Worm (Caenorhabditis elegans) whole organism, L1 larva: ENCODE results near the gene dao-6.

Experiments
- C16A3.4 ChIP-seq: fragments of 150-350 bp; optimal IDR thresholded peaks from 2 replicates; lab custom pipeline; 2014; ENCODE audit warnings: missing biosample characterization, missing genetic modification characterization
- alr-1 ChIP-seq: fragments of 200-800 bp; sonication (Bioruptor generic); optimal IDR thresholded peaks from 2 replicates; lab custom pipeline; 2018; ENCODE audit warnings: borderline replicate concordance, mild to moderate bottlenecking, missing genetic modification characterization, missing compliant biosample characterization
- aly-2 ChIP-seq: fragments of 150-350 bp; optimal IDR thresholded peaks from 2 replicates; lab custom pipeline; 2014; ENCODE audit warnings: missing biosample characterization, missing genetic modification characterization
- ama-1 ChIP-seq: fragments of 150-350 bp; optimal IDR thresholded peaks from 2 replicates; lab custom pipeline; 2014
- ceh-63 ChIP-seq: fragments of 200-800 bp; sonication (Bioruptor generic); optimal IDR thresholded peaks from 2 replicates; lab custom pipeline; 2018; ENCODE audit warnings: mild to moderate bottlenecking, missing genetic modification characterization, missing compliant biosample characterization
- efl-1 ChIP-seq, 4 experiments: fragments of 150-350 bp; optimal IDR thresholded peaks in 3 of 4; peaks in 1 of 4; 1 replicate in 1 of 4; 2 replicates in 3 of 4; lab custom pipeline; 2014; ENCODE audit warnings: missing biosample characterization in 2 of 4, missing genetic modification characterization in 2 of 4, missing genetic modification reagents in 2 of 4
- elt-2 ChIP-seq: sonication (generic microtip); optimal IDR thresholded peaks from 2 replicates; lab custom pipeline; 2016; ENCODE audit warnings: missing genetic modification characterization, mild to moderate bottlenecking, inconsistent platforms, missing compliant biosample characterization, missing genetic modification reagents
- elt-3 ChIP-seq, 6 experiments: fragments of 150-350 bp in 1 of 6; sonication (generic microtip); optimal IDR thresholded peaks; 2 replicates each; lab custom pipeline; 2017 to 2018; ENCODE audit warnings: missing biosample characterization in 6 of 6, missing genetic modification characterization in 6 of 6, inconsistent platforms in 1 of 6
- fos-1 ChIP-seq: fragments of 150-350 bp; optimal IDR thresholded peaks from 2 replicates; lab custom pipeline; 2014; ENCODE audit warnings: missing biosample characterization, missing genetic modification characterization
- hlh-17 ChIP-seq: fragments of 200-800 bp; sonication (Bioruptor generic); optimal IDR thresholded peaks from 2 replicates; lab custom pipeline; 2018; ENCODE audit warnings: missing genetic modification characterization, mild to moderate bottlenecking, missing compliant biosample characterization, moderate library complexity, borderline replicate concordance
- hlh-4 ChIP-seq: sonication (generic microtip); optimal IDR thresholded peaks from 2 replicates; lab custom pipeline; 2016; ENCODE audit warnings: mild to moderate bottlenecking, missing genetic modification characterization, missing compliant biosample characterization
- hpl-2 ChIP-seq: fragments of 150-350 bp; optimal IDR thresholded peaks from 2 replicates; lab custom pipeline; 2014; ENCODE audit warnings: missing biosample characterization, missing genetic modification reagents, missing genetic modification characterization
- irx-1 ChIP-seq: sonication (generic microtip); optimal IDR thresholded peaks from 2 replicates; lab custom pipeline; 2016; ENCODE audit warnings: missing genetic modification characterization, missing compliant biosample characterization
- lin-13 ChIP-seq: fragments of 150-350 bp; optimal IDR thresholded peaks from 2 replicates; lab custom pipeline; 2014; ENCODE audit warnings: missing biosample characterization, missing genetic modification reagents, missing genetic modification characterization
- lin-35 ChIP-seq, 2 experiments: fragments of 150-350 bp; optimal IDR thresholded peaks; 2 replicates each; lab custom pipeline; 2014; ENCODE audit warnings: missing biosample characterization in 2 of 2, missing genetic modification characterization in 2 of 2, missing genetic modification reagents in 2 of 2
- lin-39 ChIP-seq: fragments of 150-350 bp; optimal IDR thresholded peaks from 2 replicates; lab custom pipeline; 2014; ENCODE audit warnings: missing biosample characterization, missing genetic modification reagents, missing genetic modification characterization
- lir-3 ChIP-seq: sonication (generic microtip); optimal IDR thresholded peaks from 2 replicates; lab custom pipeline; 2016; ENCODE audit warnings: mild to moderate bottlenecking, missing genetic modification characterization, moderate library complexity, missing compliant biosample characterization; ENCODE audit not compliant: poor library complexity
- lsy-2 ChIP-seq, 2 experiments: fragments of 150-350 bp; optimal IDR thresholded peaks; 2 replicates each; lab custom pipeline; 2014; ENCODE audit warnings: missing biosample characterization in 2 of 2, missing genetic modification characterization in 2 of 2
- mef-2 ChIP-seq: fragments of 150-350 bp; optimal IDR thresholded peaks from 2 replicates; lab custom pipeline; 2014; ENCODE audit warnings: missing biosample characterization, missing genetic modification characterization
- nhr-19 ChIP-seq: fragments of 200-800 bp; sonication (Bioruptor generic); conservative IDR thresholded peaks from 2 replicates; pipeline ENCODE4 v1.3.6; 2022; ENCODE audit warnings: missing genetic modification characterization, missing compliant biosample characterization
- nhr-20 ChIP-seq: sonication (generic microtip); optimal IDR thresholded peaks from 2 replicates; lab custom pipeline; 2016; ENCODE audit warnings: mild to moderate bottlenecking, missing genetic modification characterization, missing compliant biosample characterization
- nhr-237 ChIP-seq: fragments of 150-350 bp; optimal IDR thresholded peaks from 2 replicates; lab custom pipeline; 2014; ENCODE audit warnings: missing biosample characterization, missing genetic modification characterization
- nhr-47 ChIP-seq: sonication (generic microtip); optimal IDR thresholded peaks from 2 replicates; lab custom pipeline; 2016; ENCODE audit warnings: mild to moderate bottlenecking, missing genetic modification characterization, moderate library complexity, missing compliant biosample characterization
- nhr-71 ChIP-seq: sonication (generic microtip); optimal IDR thresholded peaks from 2 replicates; lab custom pipeline; 2016; ENCODE audit warnings: mild to moderate bottlenecking, missing genetic modification characterization, moderate library complexity, missing compliant biosample characterization
- nhr-76 ChIP-seq: sonication (generic microtip); optimal IDR thresholded peaks from 2 replicates; lab custom pipeline; 2017; ENCODE audit warnings: missing biosample characterization, missing genetic modification characterization
- nhr-77 ChIP-seq: fragments of 150-350 bp; optimal IDR thresholded peaks from 2 replicates; lab custom pipeline; 2014; ENCODE audit warnings: missing biosample characterization, missing genetic modification characterization
- nhr-85 ChIP-seq: sonication (generic microtip); peaks from one replicate; lab custom pipeline; 2016; ENCODE audit warnings: missing genetic modification characterization, inconsistent platforms, missing compliant biosample characterization
- nhr-90 ChIP-seq: sonication (generic microtip); optimal IDR thresholded peaks from 2 replicates; lab custom pipeline; 2016; ENCODE audit warnings: mild to moderate bottlenecking, missing genetic modification characterization, missing compliant biosample characterization; ENCODE audit not compliant: poor library complexity
- pqm-1 ChIP-seq: sonication (generic microtip); optimal IDR thresholded peaks from 3 replicates; lab custom pipeline; 2017; ENCODE audit warnings: missing biosample characterization, missing genetic modification characterization
- snu-23 ChIP-seq: sonication (generic microtip); optimal IDR thresholded peaks from 2 replicates; lab custom pipeline; 2016; ENCODE audit warnings: missing genetic modification characterization, missing compliant biosample characterization
- sup-37 ChIP-seq: fragments of 200-800 bp; sonication (Bioruptor generic); optimal IDR thresholded peaks from 2 replicates; lab custom pipeline; 2018; ENCODE audit warnings: mild to moderate bottlenecking, missing genetic modification characterization, missing compliant biosample characterization
- tbx-2 ChIP-seq: sonication (generic microtip); optimal IDR thresholded peaks from 2 replicates; lab custom pipeline; 2016; ENCODE audit warnings: missing genetic modification characterization, missing compliant biosample characterization
- xbp-1 ChIP-seq: sonication (generic microtip); optimal IDR thresholded peaks from 2 replicates; lab custom pipeline; 2016; ENCODE audit warnings: missing genetic modification characterization, missing compliant biosample characterization
- zag-1 ChIP-seq: fragments of 150-350 bp; optimal IDR thresholded peaks from 2 replicates; lab custom pipeline; 2014; ENCODE audit warnings: missing biosample characterization, missing genetic modification characterization
- zip-4 ChIP-seq: fragments of 200-800 bp; sonication (Bioruptor generic); optimal IDR thresholded peaks from 2 replicates; lab custom pipeline; 2018; ENCODE audit warnings: mild to moderate bottlenecking, missing genetic modification characterization, moderate library complexity, missing compliant biosample characterization
- ztf-4 ChIP-seq: fragments of 150-350 bp; optimal IDR thresholded peaks from 2 replicates; lab custom pipeline; 2014; ENCODE audit warnings: missing biosample characterization, missing genetic modification characterization

dao-6 gene

DNA sequence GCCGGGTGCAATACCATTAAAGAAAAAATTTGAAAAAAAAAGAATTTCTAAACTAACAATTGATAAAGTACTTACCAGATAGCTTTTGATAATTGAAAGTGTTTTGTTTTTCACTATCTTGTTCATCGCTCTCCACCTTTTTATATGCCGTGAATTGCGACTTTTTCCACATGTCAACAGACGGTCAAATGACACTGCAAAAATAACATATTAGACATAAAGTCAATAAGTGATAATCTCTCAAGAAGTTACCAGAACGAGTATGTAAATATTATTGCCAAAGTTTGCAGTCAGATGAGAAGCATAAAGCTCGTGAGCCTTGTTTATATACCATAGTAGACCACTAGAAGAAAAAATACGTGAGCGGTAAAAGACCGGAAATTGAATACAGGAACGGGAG is at the start of gene dao-6:
Gene dao-6 (minus strand): TSS at position 345 of the 400 bp plus-strand sequence.
- TF ChIP-seq lin-39: no peak
- TF ChIP-seq hlh-17 (GFP tag; lab: Kevin White, UChicago): no peak
- TF ChIP-seq zag-1 (tag; lab: Kevin White, UChicago): no peak
- TF ChIP-seq lin-13: no peak
- TF ChIP-seq ceh-63 (GFP tag; lab: Kevin White, UChicago): no peak
- TF ChIP-seq xbp-1 (tag; lab: Kevin White, UChicago): no peak
- peak in 1 of 2 experiments; percentile 19 for TF ChIP-seq lin-35 (GFP tag; optimal IDR thresholded peaks at IDR 0.05; lab: Kevin White, UChicago)
- no peak for TF ChIP-seq efl-1 (optimal IDR thresholded peaks at IDR 0.05; lab: Kevin White, UChicago)
- TF ChIP-seq efl-1 (GFP tag; optimal IDR thresholded peaks at IDR 0.05 in 1 of 2; lab: Kevin White, UChicago): peak in 1 of 2 experiments; percentile 21
- no peak for TF ChIP-seq zip-4 (GFP tag; lab: Kevin White, UChicago)
- no peak for TF ChIP-seq nhr-76 (tag; lab: Kevin White, UChicago)
- no peak for TF ChIP-seq hlh-4 (tag; lab: Kevin White, UChicago)
- TF ChIP-seq, all 84 proteins: peak for 2

DNA sequence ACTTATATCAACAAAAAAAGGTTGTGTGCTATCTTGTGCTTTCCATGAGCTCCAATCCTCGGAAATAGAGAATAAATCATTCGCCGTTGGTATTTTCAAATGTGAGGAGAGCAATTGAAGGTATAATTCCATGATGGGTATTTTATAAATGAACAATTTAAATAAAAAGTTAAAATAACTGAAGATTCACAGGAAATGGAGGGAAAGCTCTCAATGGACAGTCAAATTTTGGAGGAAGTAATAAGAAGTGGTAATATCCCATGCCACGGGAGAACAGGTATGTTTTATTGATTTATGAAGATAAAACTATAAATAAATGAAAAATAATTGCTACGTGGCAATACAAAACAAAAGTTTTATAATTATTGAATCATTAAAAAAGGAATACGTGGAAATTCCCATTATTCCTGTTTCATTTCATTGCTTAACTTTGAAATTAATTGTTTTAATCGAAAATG is 47.2 kb upstream of the dao-6 start:
- TF ChIP-seq pqm-1 (tag; lab: Kevin White, UChicago): no peak
- TF ChIP-seq lir-3 (tag; lab: Kevin White, UChicago): no peak
- peak in 1 of 2 experiments; percentile 4 for TF ChIP-seq lin-35 (GFP tag; optimal IDR thresholded peaks at IDR 0.05; lab: Kevin White, UChicago)
- no peak for TF ChIP-seq sup-37 (GFP tag; lab: Kevin White, UChicago)
- peak; percentile 43 for TF ChIP-seq ztf-4 (tag; lab: Kevin White, UChicago)
- peak; percentile 23 for TF ChIP-seq nhr-85 (tag; lab: Kevin White, UChicago)
- TF ChIP-seq alr-1 (tag; lab: Kevin White, UChicago): no peak
- TF ChIP-seq nhr-90 (tag; lab: Kevin White, UChicago): peak; percentile 36
- no peak for TF ChIP-seq nhr-237 (tag; lab: Kevin White, UChicago)
- TF ChIP-seq tbx-2 (tag; lab: Kevin White, UChicago): no peak
- TF ChIP-seq lsy-2 (tag; optimal IDR thresholded peaks at IDR 0.05; lab: Kevin White, UChicago): peak in 1 of 2 experiments; percentile 37
- no peak for TF ChIP-seq C16A3.4 (tag; lab: Kevin White, UChicago)
- peak; percentile 19 for TF ChIP-seq elt-2 (tag; lab: Kevin White, UChicago)
- TF ChIP-seq fos-1: no peak
- TF ChIP-seq efl-1 (optimal IDR thresholded peaks at IDR 0.05; lab: Kevin White, UChicago): peak in 1 of 2 experiments; percentile 7
- no peak for TF ChIP-seq efl-1 (GFP tag; optimal IDR thresholded peaks at IDR 0.05 in 1 of 2; lab: Kevin White, UChicago)
- TF ChIP-seq irx-1 (tag; lab: Kevin White, UChicago): no peak
- TF ChIP-seq aly-2 (tag; lab: Kevin White, UChicago): peak; percentile 51
- peak; percentile 32 for TF ChIP-seq nhr-71 (tag; lab: Kevin White, UChicago)
- no peak for TF ChIP-seq nhr-76 (tag; lab: Kevin White, UChicago)
- TF ChIP-seq elt-3 (tag; optimal IDR thresholded peaks at IDR 0.05; lab: Kevin White, UChicago): peak in 1 of 6 experiments; percentile 16
- TF ChIP-seq hpl-2 (GFP tag; lab: Kevin White, UChicago): no peak
- no peak for TF ChIP-seq mef-2 (tag; lab: Kevin White, UChicago)
- TF ChIP-seq nhr-19 (GFP tag; lab: Robert Waterston, UW): peak; percentile 37
- peak; percentile 6 for TF ChIP-seq nhr-20 (tag; lab: Kevin White, UChicago)
- TF ChIP-seq ama-1: peak; percentile 33
- peak; percentile 33 for TF ChIP-seq nhr-47 (tag; lab: Kevin White, UChicago)
- TF ChIP-seq nhr-77 (tag; lab: Kevin White, UChicago): no peak
- TF ChIP-seq snu-23 (GFP tag; lab: Kevin White, UChicago): peak; percentile 9
- TF ChIP-seq, all 84 proteins: peak for 15

DNA sequence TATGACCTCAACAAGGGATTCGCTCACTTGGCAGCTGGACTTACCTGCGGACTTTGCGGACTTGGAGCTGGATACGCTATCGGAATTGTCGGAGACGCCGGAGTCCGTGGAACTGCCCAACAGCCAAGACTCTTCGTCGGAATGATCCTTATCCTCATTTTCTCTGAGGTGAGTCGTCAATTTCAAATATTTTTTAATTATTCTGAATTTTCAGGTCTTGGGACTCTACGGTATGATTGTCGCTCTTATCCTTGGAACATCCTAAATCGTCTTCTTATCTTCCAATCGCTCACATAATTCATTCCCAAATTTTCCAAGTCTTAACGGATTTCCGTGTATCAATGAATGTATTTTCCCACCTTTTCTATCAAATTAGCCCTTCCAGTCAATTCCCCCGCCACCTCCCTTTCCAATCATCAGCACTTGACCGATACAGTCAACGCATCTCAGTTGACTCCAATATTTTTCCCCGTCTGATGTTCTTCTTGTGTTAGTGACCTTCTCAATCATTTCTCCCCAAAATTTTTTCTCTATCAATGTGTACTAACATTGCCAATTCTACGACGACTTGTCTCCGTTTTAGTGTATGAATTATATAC is 46.6 kb upstream of the dao-6 start, which contains the start of gene R10E11.6:
Gene R10E11.6 (plus strand): TSS at position 524 of the 599 bp plus-strand sequence.
- TF ChIP-seq nhr-77 (tag; lab: Kevin White, UChicago) (no peak), efl-1 (optimal IDR thresholded peaks at IDR 0.05; lab: Kevin White, UChicago) (no peak), efl-1 (GFP tag; optimal IDR thresholded peaks at IDR 0.05 in 1 of 2; lab: Kevin White, UChicago) (peak in 1 of 2 experiments; percentile 93)
